Fruit fly (Drosophila melanogaster): Measurements from ENCODE around the gene CG7168.
A peak's percentile ranks its signal among the peaks of the same experiment; 100 is the strongest.

The CG7168 gene

DNA sequence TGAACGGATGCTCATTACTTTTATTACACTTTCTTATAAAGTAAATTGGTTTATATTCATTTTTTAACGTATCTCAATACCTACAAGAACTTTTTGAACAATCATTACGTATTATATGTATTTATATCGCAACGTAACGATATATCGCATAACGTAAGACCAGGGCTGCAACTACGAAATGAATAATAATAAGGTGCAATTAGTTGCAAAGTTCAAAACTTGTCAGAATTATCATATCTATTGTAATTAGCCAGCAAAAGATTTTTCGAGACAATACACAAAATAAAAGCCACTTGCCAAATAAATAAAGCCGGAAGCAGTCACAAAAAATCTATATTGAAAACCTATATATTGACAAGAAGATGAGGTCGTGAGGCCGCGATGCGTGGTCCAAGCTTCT lies 10.6 kb downstream of the CG7168 start (continued):
- TF ChIP-seq row (GFP tag; IDR thresholded peaks at IDR 0.05) = peak; percentile 66
- TF ChIP-seq Dip3 (GFP tag; optimal IDR thresholded peaks at IDR 0.05) = peak; percentile 40
- peak; percentile 31 for TF ChIP-seq CG1603 (tag; optimal IDR thresholded peaks at IDR 0.05)
- TF ChIP-seq CG18764 (GFP tag; optimal IDR thresholded peaks at IDR 0.05) = peak; percentile 1
- no peak for TF ChIP-seq CG34376 (GFP tag; optimal IDR thresholded peaks at IDR 0.05)
- peak; percentile 66 for TF ChIP-seq Hsf (GFP tag; optimal IDR thresholded peaks at IDR 0.05)
- TF ChIP-seq az2 (GFP tag; optimal IDR thresholded peaks at IDR 0.05) = peak; percentile 35
- peak; percentile 53 for TF ChIP-seq CG2116 (GFP tag; optimal IDR thresholded peaks at IDR 0.05)
- TF ChIP-seq CG33213 (GFP tag; optimal IDR thresholded peaks at IDR 0.05) = peak; percentile 25
- TF ChIP-seq bigmax (GFP tag; optimal IDR thresholded peaks at IDR 0.05) = no peak
- no peak for TF ChIP-seq rib (GFP tag; IDR thresholded peaks at IDR 0.05)
- TF ChIP-seq MBD-R2 (GFP tag; IDR thresholded peaks at IDR 0.05) = peak; percentile 57
- TF ChIP-seq unc-4 (GFP tag; IDR thresholded peaks at IDR 0.05; ENCODE audit: partially characterized antibody) = peak; percentile 87
- peak; percentile 54 for TF ChIP-seq HLH54F (GFP tag; optimal IDR thresholded peaks at IDR 0.05)
- no peak for TF ChIP-seq lab (GFP tag; optimal IDR thresholded peaks at IDR 0.05)
- TF ChIP-seq Atf-2 (GFP tag; optimal IDR thresholded peaks at IDR 0.05) = peak; percentile 40
- peak; percentile 12 for TF ChIP-seq CG16863 (GFP tag; optimal IDR thresholded peaks at IDR 0.05)
- TF ChIP-seq slbo (GFP tag; IDR thresholded peaks at IDR 0.05) = peak; percentile 46; the same call in 1 of the 2 replicates
- TF ChIP-seq ems (GFP tag; optimal IDR thresholded peaks at IDR 0.05) = peak; percentile 15
- TF ChIP-seq CG9609 (GFP tag; optimal IDR thresholded peaks at IDR 0.05) = peak; percentile 26
- peak; percentile 28 for TF ChIP-seq Camta (GFP tag; optimal IDR thresholded peaks at IDR 0.05)
- TF ChIP-seq BEAF-32 (GFP tag; optimal IDR thresholded peaks at IDR 0.05) = peak; percentile 70
- 0 out of 2 replicates have a peak, but pooled peaks have one; percentile 44 for TF ChIP-seq CG42726 (GFP tag; IDR thresholded peaks at IDR 0.05; ENCODE audit: partially characterized antibody)
- TF ChIP-seq Doc3 (GFP tag; IDR thresholded peaks at IDR 0.05; ENCODE audit: partially characterized antibody) = peak; percentile 88
- TF ChIP-seq aop (GFP tag; IDR thresholded peaks at IDR 0.05) = no peak
- TF ChIP-seq caup (GFP tag; optimal IDR thresholded peaks at IDR 0.05; ENCODE audit: severe bottlenecking) = peak; percentile 2
- no peak for TF ChIP-seq CG8281 (tag; optimal IDR thresholded peaks at IDR 0.05)
- no peak for TF ChIP-seq CG31365 (tag; optimal IDR thresholded peaks at IDR 0.05)
- TF ChIP-seq Sry-δ (GFP tag; optimal IDR thresholded peaks at IDR 0.05) = peak; percentile 74
- peak in 1 of 2 experiments; percentile 19 for TF ChIP-seq chif (GFP tag; optimal IDR thresholded peaks at IDR 0.05)
- TF ChIP-seq Ets65A (GFP tag) = peak; percentile 92
- peak; percentile 41 for TF ChIP-seq CG12155 (GFP tag; optimal IDR thresholded peaks at IDR 0.05)
- peak; percentile 17 for TF ChIP-seq Abd-B (GFP tag; optimal IDR thresholded peaks at IDR 0.05)
- peak in 1 of 2 experiments; percentile 40 for TF ChIP-seq Pdp1 (GFP tag; optimal IDR thresholded peaks at IDR 0.05)
- TF ChIP-seq E2f2 (GFP tag; IDR thresholded peaks at IDR 0.05) = peak; percentile 66
- TF ChIP-seq HHEX (GFP tag; optimal IDR thresholded peaks at IDR 0.05) = no peak
- peak; percentile 87 for TF ChIP-seq CG7928 (GFP tag; optimal IDR thresholded peaks at IDR 0.05)
- peak; percentile 66 for TF ChIP-seq CG6254 (GFP tag; optimal IDR thresholded peaks at IDR 0.05)
- no peak for TF ChIP-seq CG14441 (GFP tag; IDR thresholded peaks at IDR 0.05)
- TF ChIP-seq CG6791 (GFP tag; IDR thresholded peaks at IDR 0.05; ENCODE audit: partially characterized antibody) = peak; percentile 67
- peak; percentile 39; the same call in 1 of the 2 replicates for TF ChIP-seq NFAT (GFP tag; IDR thresholded peaks at IDR 0.05)
- peak; percentile 38 for TF ChIP-seq bab2 (GFP tag; optimal IDR thresholded peaks at IDR 0.05)
- peak; percentile 67 for TF ChIP-seq stwl (tag; optimal IDR thresholded peaks at IDR 0.05)
- TF ChIP-seq CG12391 (tag; optimal IDR thresholded peaks at IDR 0.05) = peak; percentile 41
- TF ChIP-seq CG3407 (GFP tag; optimal IDR thresholded peaks at IDR 0.05) = no peak
- peak; percentile 31 for TF ChIP-seq CG13775 (GFP tag; optimal IDR thresholded peaks at IDR 0.05)
- peak; percentile 39 for TF ChIP-seq CG12659 (GFP tag; optimal IDR thresholded peaks at IDR 0.05)
- peak; percentile 79 for TF ChIP-seq hbn (GFP tag; IDR thresholded peaks at IDR 0.05; ENCODE audit: partially characterized antibody)
- TF ChIP-seq Mad (GFP tag; optimal IDR thresholded peaks at IDR 0.05) = peak; percentile 3
- peak; percentile 26 for TF ChIP-seq CG9876 (GFP tag; optimal IDR thresholded peaks at IDR 0.05)

Data from whole organism, embryonic.